Worm (Caenorhabditis elegans): ENCODE measurements around the gene C33G3.5.

Gene C33G3.5

DNA sequence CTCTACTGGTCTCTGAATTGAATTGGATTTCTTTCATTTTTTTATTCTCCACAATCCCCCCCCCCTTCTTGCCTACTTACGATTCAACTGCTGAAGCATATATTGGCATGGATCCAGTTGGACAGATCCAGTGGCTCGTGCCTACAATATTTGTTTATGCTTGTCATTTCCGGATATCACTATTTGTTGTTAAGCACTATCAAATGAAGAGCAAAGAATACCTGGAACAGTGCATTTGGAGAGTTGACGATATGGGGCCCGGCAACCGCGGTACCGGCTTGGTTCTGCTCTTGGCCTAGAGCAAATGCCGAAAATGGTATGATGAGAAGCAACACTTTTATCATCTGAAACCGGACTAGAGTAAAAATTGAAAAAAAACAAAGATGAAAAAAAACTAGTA lies 10.8 kb downstream of the C33G3.5 start, which contains the start of gene lgc-21:
Gene lgc-21 (minus strand): TSS at position 344 of the 400 bp plus-strand sequence.
- no peak for TF ChIP-seq unc-62 (GFP tag; optimal IDR thresholded peaks at IDR 0.05)

DNA sequence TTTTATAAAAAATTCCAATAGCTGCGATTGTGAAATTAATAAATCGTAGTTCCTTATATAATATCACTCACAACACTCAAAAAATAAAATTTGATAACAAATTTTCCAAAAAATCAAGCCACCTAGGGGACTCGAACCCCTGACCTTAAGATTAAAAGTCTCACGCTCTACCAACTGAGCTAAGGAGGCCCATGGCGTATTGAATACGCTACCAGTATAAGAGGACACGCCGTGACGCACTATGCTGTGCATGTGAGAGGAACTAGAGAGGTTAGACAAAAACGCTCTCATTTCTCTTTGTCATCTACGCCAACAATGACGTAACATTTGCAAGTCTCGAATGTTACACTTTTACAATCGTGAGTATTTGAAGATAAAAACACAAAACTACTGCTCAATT lies 14.6 kb downstream of the C33G3.5 start:
- TF ChIP-seq unc-62 (GFP tag; optimal IDR thresholded peaks at IDR 0.05): no peak

DNA sequence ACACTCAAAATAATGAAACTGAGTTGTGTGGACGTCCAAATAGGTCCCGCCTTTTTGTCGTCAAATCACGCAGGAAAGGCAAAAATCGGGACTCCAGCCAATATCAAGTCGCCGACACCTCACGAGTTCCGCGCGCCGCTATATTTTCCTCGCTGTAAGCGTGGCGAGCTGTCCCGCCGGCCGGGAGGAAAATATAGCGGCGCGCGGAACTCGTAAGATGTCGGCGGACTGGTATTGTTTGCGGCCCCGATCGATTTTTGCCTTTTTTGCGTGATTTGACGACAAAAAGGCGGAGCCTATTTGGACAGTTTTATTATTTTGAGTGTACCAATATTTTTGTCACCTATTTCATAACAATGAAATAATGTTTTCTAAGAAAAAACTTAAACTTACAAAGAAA lies 15.7 kb downstream of the C33G3.5 start:
- no peak for TF ChIP-seq unc-62 (GFP tag; optimal IDR thresholded peaks at IDR 0.05)

DNA sequence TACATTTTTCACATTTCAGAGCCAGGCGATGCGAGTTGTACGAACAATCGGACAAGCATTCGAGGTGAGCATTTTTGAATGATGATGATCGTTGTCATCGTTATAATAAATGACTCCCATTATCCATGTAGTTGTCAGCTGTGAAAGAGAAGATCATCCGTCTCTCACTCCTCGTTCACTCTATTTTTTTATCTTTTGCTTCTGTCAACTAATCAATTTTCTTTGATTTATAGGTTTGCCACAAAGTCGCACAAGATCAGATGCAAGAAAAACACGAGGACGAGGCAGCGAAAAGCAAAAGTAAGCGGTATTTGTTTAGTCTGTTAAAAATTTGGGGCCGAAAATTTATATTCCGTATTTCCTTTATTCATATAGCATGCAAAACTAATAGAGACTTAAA lies 21.9 kb downstream of the C33G3.5 start:
- TF ChIP-seq unc-62 (GFP tag; optimal IDR thresholded peaks at IDR 0.05): no peak

DNA sequence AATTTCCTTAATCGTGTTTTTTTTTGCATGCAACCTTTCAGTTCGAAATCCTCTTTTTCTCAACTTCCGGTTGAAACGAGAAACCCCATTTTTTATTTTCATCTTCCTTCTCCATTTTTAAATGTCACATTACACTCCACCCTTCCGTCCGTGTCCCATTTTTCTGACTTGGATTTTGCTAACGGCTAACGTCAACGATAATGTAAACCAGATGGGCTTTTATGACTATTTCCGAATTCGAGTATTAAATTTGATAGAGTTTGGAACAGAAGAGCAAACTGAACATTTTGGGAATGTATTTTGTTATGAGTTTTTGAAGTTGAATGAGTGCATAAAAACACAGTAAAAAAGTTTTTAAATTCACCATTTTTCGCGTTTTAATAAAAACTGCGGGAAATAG lies 22.8 kb downstream of the C33G3.5 start:
- TF ChIP-seq unc-62 (GFP tag; optimal IDR thresholded peaks at IDR 0.05): no peak

DNA sequence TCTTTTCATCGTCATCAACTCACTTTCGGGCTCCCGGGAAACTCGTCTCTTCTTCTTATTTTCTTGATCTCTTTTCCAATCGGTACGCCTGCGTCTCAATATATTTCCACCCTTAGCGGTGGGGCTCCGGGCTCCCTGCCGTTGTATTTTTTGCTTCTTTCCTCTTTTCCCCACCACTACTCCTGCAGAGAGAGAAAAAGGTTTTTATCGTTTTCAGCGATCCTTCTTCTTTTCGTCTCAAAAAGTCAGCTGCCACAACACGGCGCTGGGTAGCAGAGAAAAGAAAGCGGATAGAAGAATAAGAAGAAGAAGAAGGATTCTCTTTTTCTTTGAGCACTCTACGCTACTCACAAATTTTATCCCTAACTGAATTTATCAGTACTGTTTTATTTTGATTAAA lies 23.7 kb downstream of the C33G3.5 start:
- no peak for TF ChIP-seq unc-62 (GFP tag; optimal IDR thresholded peaks at IDR 0.05)

DNA sequence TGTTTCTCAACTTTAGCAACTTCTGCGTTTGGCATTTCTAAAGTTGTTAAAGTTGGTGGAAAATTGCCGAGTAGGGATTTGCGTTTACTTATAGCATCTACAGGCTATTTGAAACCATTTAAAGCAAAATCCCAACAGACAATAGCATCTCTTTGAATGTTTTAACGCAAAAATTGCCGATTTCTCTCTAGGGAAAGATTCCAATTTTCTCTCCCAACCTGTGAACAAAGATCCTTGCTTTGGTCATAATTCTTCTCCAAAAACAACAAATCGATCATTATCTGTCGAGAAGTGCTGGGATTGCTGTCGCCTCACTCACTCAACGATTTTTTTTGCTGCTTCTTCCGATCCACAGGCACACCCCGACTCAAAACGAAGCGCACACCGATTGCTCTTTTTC lies 24.7 kb downstream of the C33G3.5 start:
- TF ChIP-seq unc-62 (GFP tag; optimal IDR thresholded peaks at IDR 0.05): no peak

DNA sequence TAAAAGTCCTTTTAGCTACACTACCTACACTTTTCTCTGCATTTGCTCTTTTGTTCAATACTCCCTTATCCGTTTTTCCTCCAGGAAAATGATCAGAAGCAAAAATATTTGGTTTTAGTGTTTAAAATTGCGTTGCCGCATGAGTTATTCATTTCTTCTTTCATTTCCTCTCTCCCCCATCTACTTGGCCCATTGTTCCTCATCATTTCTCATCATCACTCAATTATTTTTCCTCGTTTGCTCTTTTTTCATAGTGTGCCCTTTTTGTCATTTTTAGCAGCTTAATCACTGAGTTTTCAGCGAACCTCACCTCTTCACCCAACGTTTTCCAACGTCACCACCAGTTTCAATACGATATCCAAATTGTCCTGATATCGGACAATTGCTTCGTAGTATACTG lies 29.2 kb downstream of the C33G3.5 start, which contains the start of gene dyc-1:
Gene dyc-1 (plus strand): TSS at position 301 of the 400 bp plus-strand sequence.
- no peak for TF ChIP-seq unc-62 (GFP tag; optimal IDR thresholded peaks at IDR 0.05)

DNA sequence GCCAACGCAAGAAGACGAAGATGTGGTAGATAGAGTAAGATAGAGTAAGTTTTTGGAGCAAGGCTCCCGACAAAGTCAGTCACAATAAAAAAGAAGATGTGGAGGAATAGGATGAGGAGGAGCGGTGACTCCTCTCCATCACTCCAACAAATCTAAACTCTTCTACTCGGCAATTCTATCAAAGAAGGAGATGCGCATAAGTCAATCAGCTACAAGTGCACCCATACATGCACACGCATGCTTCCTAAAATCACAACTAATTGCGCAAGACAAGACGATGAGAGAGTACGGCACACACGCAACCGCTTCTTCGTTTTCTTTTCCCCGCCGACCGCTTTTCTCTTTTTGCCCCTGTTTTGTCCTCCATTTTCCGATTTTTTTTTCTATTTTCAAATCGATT lies 30.9 kb downstream of the C33G3.5 start:
- no peak for TF ChIP-seq unc-62 (GFP tag; optimal IDR thresholded peaks at IDR 0.05)

DNA sequence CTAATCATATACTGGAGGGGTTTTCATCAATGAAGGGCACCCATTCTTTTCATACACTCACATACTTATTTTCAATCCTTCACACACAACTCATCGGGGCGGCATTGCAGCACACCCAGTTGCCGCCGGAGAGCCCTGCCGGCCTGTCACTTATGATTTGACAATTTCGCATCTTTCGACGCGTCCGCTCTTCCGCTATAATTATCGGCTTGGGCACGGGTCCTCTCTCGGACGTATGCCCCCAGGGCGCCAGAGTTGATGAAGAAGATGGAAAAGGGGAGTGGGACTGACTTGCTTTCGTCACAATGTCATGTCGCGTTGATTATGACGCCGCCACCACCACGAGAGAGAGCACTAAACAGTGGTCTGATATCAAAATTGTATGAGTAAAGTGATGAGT lies 34.1 kb downstream of the C33G3.5 start:
- TF ChIP-seq unc-62 (GFP tag; optimal IDR thresholded peaks at IDR 0.05): no peak

DNA sequence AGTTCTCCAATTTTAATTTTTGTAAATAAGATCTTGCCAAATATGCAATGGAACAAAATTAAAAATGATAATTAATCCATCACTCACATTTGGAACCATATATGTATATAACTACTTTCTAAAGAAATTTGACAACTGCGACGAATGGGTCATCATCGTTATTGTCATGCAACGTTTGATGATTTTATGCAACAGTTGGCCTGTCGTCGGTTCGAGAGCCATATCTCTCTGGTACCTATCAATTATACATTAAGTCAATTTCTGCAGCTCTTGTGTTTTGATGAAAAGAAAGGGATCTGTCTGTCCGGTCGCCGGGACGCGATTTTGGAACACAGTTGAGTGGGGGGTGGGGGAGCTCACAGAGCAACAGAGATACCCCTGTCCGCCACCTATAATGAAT lies 39.2 kb downstream of the C33G3.5 start:
- TF ChIP-seq unc-62 (GFP tag; optimal IDR thresholded peaks at IDR 0.05): no peak

DNA sequence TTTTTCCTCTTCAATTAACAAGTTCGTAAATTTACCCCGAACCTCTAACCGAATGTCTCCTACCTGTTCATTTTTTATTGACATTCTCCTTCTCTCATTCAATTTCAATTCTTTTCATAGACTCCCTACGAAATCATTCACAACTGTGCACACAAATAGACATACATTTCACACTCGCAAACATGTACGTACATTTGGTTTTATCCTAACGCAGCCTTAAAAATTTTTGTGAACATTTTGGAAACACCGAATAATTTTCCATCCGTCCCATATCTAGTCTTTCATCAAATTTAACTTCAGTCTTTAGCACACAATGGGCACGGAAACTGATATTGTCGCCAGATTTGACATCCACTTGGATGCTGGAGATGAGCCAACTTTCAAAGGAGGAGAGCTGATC lies 45.0 kb downstream of the C33G3.5 start, which contains the start of gene arrd-25:
Gene arrd-25 (plus strand): TSS at position 301 of the 400 bp plus-strand sequence.
- no peak for TF ChIP-seq unc-62 (GFP tag; optimal IDR thresholded peaks at IDR 0.05)

DNA sequence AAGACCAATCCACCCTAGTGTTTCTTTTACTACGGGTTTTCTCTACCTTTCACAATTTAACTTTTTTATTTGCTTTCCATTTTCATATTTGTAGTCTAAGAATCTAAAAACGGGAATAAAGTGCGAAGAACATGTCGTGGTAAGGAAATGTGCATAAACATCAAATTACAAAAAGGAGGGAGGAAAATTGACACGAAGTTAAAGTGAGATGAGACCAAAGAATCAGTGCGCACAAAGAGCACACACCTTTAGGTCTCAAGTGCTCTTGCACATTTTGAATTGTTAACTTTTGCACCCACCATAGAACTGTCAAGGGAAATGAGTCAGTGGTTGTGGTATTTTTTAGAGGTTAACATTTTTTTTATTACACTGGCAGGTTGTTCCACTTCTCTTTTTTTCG lies 48.0 kb downstream of the C33G3.5 start:
- no peak for TF ChIP-seq unc-62 (GFP tag; optimal IDR thresholded peaks at IDR 0.05)

DNA sequence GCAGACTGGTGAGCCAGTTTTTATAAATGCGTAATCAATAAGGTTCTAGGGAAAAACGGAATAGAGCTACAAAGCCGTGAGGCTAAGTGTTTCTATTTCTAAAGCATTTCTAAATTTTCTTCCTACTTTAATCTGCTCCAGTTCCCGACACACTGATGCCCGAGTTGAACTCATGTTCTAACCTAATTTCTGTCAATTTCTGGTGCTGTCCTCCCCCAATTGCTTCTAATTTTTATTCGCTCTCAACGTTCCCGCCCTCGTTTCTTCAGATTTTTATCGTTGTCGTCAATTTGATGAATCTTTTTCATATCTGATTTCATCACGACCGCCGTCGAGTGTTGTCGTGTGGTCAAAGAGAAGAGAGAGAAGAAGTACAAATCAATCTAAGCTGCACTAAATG lies 48.6 kb downstream of the C33G3.5 start:
- no peak for TF ChIP-seq unc-62 (GFP tag; optimal IDR thresholded peaks at IDR 0.05)

DNA sequence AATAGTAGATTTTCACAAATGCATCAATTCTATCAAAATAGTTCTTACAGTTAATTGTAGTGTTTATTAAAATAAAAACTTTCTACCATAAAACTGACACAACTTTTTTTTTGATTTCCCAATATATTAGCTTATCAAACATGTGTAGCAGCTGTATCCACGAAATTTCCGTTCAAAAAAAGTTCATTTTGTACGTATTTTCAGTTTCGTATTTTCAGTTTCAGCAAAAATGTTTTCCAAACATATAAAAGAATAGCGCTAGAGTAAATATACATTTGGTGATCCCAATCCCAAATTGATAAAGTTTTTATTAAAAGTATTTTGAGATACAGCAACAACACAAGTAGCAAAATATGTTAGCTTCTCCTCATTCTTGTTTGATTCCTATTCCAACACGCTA lies 49.1 kb downstream of the C33G3.5 start:
- no peak for TF ChIP-seq unc-62 (GFP tag; optimal IDR thresholded peaks at IDR 0.05)

DNA sequence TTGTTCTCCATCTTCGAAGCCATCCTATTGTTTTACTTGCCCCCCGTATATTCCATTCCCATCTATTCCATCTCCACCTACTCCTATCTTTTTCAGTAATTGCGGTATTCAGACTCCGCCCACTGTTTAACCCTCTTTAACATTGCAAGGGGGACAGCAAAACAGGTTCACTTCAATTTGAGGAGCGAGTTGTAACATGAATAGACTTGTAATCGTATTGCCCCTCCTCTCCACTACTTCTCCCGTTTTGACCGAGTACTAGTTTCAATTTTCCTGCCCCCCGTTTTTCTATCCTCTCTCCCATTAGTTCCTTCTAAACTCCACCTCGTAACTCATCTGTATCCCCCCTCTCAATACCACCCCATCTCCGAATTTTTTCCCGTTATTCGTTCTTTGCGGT lies 50.0 kb downstream of the C33G3.5 start:
- no peak for TF ChIP-seq unc-62 (GFP tag; optimal IDR thresholded peaks at IDR 0.05)

DNA sequence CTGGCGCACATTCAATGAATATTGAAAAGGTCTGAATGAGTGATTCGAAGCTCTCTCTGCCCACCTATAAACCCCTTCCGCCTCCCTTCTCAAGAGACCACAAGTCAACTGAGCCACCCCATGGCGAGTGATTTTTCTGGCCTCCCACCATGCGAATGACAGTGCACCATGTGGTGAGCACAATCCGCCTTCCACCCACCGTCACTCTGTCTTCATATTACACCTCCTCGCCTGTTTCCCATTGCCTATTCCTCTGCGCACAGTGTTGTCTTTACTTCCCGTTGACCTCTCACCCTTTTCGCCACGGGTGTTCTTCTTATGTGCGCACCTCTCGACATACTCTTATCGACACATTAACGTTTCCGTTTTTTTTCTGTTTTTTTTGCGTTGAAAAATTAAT lies 51.6 kb downstream of the C33G3.5 start:
- TF ChIP-seq unc-62 (GFP tag; optimal IDR thresholded peaks at IDR 0.05): no peak

All from whole organism, dauer.